Worm (Caenorhabditis elegans) whole organism, L1 larva: Measurements from ENCODE around the gene nhr-119.

Source experiments
- C34B4.2 ChIP-seq: sonication (generic microtip); optimal IDR thresholded peaks from 2 replicates; lab custom pipeline; 2017; ENCODE audit warnings: mild to moderate bottlenecking, missing genetic modification characterization, missing compliant biosample characterization
- dpl-1 ChIP-seq, 3 experiments: fragments of 150-350 bp in 2 of 3; sonication (generic microtip) in 1 of 3; optimal IDR thresholded peaks; 2 replicates each; lab custom pipeline; 2014 to 2017; ENCODE audit warnings: missing biosample characterization in 3 of 3, missing genetic modification characterization in 3 of 3, missing genetic modification reagents in 3 of 3
- efl-1 ChIP-seq, 4 experiments: fragments of 150-350 bp; optimal IDR thresholded peaks in 3 of 4; peaks in 1 of 4; 1 replicate in 1 of 4; 2 replicates in 3 of 4; lab custom pipeline; 2014; ENCODE audit warnings: missing biosample characterization in 2 of 4, missing genetic modification characterization in 2 of 4, missing genetic modification reagents in 2 of 4
- grh-1 ChIP-seq: fragments of 200-800 bp; sonication (Bioruptor generic); IDR thresholded peaks from 2 replicates; pipeline ENCODE4 v1.3.6; 2022; ENCODE audit warnings: missing genetic modification reagents, missing genetic modification characterization, missing compliant biosample characterization
- hlh-4 ChIP-seq: sonication (generic microtip); optimal IDR thresholded peaks from 2 replicates; lab custom pipeline; 2016; ENCODE audit warnings: mild to moderate bottlenecking, missing genetic modification characterization, missing compliant biosample characterization
- nhr-237 ChIP-seq: fragments of 150-350 bp; optimal IDR thresholded peaks from 2 replicates; lab custom pipeline; 2014; ENCODE audit warnings: missing biosample characterization, missing genetic modification characterization
- nhr-28 ChIP-seq: fragments of 150-350 bp; optimal IDR thresholded peaks from 2 replicates; lab custom pipeline; 2014; ENCODE audit warnings: missing biosample characterization, missing genetic modification characterization
- pax-3 ChIP-seq: fragments of 200-800 bp; sonication (Bioruptor generic); optimal IDR thresholded peaks from 2 replicates; lab custom pipeline; 2018; ENCODE audit warnings: mild to moderate bottlenecking, missing genetic modification characterization, moderate library complexity, missing compliant biosample characterization
- pqm-1 ChIP-seq: sonication (generic microtip); optimal IDR thresholded peaks from 3 replicates; lab custom pipeline; 2017; ENCODE audit warnings: missing biosample characterization, missing genetic modification characterization
- skn-1 ChIP-seq: fragments of 150-350 bp; optimal IDR thresholded peaks from 2 replicates; lab custom pipeline; 2014; ENCODE audit warnings: missing biosample characterization, missing genetic modification characterization
- snu-23 ChIP-seq: sonication (generic microtip); optimal IDR thresholded peaks from 2 replicates; lab custom pipeline; 2016; ENCODE audit warnings: missing genetic modification characterization, missing compliant biosample characterization
- sptf-1 ChIP-seq: fragments of 150-350 bp; optimal IDR thresholded peaks from 2 replicates; lab custom pipeline; 2014; ENCODE audit warnings: missing biosample characterization, missing genetic modification characterization

DNA sequence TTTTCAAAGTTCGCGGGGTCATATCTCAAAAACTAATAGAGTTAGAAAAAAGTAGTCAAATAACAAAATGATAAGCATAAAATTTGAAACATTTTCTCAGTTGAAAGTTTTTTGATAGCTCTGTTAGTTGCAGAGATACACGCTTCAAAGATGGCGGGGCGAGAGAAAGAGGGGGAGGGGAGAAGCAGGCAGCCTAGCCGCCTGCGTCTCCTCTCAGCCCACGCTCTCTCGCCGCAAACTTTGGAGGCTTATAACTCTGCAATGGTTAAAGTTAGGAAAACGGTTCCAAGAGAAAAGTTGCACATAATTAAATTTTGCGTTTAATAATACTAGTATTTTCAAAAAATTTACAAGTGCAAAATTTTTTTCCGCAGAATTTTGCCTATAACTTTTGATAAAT is 1.4 kb upstream of the nhr-119 start:
- TF ChIP-seq dpl-1 (GFP tag; optimal IDR thresholded peaks at IDR 0.05; lab: Kevin White, UChicago) (no peak), efl-1 (optimal IDR thresholded peaks at IDR 0.05; lab: Kevin White, UChicago) (no peak), efl-1 (GFP tag; optimal IDR thresholded peaks at IDR 0.05 in 1 of 2; lab: Kevin White, UChicago) (no peak), nhr-237 (no peak), snu-23 (no peak), pqm-1 (tag; lab: Kevin White, UChicago) (no peak), skn-1 (tag; lab: Kevin White, UChicago) (no peak), hlh-4 (tag; lab: Kevin White, UChicago) (no peak), C34B4.2 (tag; lab: Kevin White, UChicago) (no peak), grh-1 (GFP tag; lab: Robert Waterston, UW) (no peak), sptf-1 (tag; lab: Kevin White, UChicago) (no peak), nhr-28 (tag; lab: Kevin White, UChicago) (no peak), pax-3 (tag; lab: Kevin White, UChicago) (no peak)
